Fruit fly (Drosophila melanogaster) whole organism, pupa: ENCODE data around the gene Got2.

Experiments
- CG9948 ChIP-seq: fragments of 200-800 bp; sonication (Bioruptor generic); optimal IDR thresholded peaks from 2 replicates; lab custom pipeline; 2018; ENCODE audit warnings: missing biosample characterization, mild to moderate bottlenecking, missing genetic modification characterization, moderate library complexity
- D1 ChIP-seq: fragments of 200-800 bp; sonication (Bioruptor generic); optimal IDR thresholded peaks from 2 replicates; lab custom pipeline; 2018; ENCODE audit warnings: missing biosample characterization, mild to moderate bottlenecking, missing genetic modification characterization, moderate library complexity
- Pif1B ChIP-seq: fragments of 200-800 bp; sonication (Bioruptor generic); optimal IDR thresholded peaks from 3 replicates; lab custom pipeline; 2016; ENCODE audit warnings: missing biosample characterization, missing genetic modification characterization

DNA sequence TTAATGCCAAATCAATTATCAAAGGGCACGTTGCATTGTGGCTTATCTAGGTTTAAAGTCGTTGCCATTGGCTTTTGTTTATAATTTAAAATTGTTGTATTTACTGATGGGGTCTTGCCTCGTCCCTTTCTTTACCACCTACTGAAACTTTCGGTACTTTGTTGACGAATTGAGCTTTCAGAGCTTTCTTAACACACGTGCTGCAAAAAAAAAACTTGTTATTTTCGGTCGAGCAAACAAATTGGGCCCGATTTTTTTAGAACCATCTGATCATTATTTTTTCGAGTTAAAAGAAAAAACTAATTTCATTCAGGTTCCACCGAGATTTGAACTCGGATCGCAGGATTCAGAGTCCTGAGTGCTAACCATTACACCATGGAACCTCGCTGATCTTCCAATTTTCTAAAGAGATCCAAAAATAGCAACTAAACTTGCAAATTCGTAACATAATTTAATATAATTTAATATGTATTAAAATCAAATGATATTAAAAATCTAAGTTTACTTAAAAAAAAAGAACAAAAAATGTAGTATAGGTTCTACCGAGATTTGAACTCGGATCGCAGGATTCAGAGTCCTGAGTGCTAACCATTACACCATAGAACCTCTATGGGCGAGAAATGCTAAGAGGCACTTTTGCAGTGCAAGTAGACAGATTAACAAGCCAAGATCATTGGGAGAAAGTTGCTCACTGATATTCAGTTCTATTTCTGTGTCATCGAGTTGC, 22.9 kb upstream of the Got2 start:
- no peak for TF ChIP-seq Pif1B (GFP tag; lab: Kevin White, UChicago)
- TF ChIP-seq CG9948 (tag; lab: Kevin White, UChicago) = no peak
- TF ChIP-seq D1 (tag; lab: Kevin White, UChicago) = no peak
